Worm (Caenorhabditis elegans) whole organism, L2 larva: Measurements from ENCODE around the gene cdc-48.2.

ENCODE experiments used
- ama-1 ChIP-seq: fragments of 150-350 bp; optimal IDR thresholded peaks from 2 replicates; lab custom pipeline; 2018; ENCODE audit warnings: inconsistent platforms
- blmp-1 ChIP-seq: sonication (generic microtip); optimal IDR thresholded peaks from 2 replicates; lab custom pipeline; 2017; ENCODE audit warnings: missing genetic modification characterization, mild to moderate bottlenecking, missing compliant biosample characterization, antibody characterized with exemption, moderate library complexity; ENCODE audit not compliant: insufficient read depth
- ceh-82 ChIP-seq: fragments of 150-350 bp; optimal IDR thresholded peaks from 2 replicates; lab custom pipeline; 2014; ENCODE audit warnings: missing biosample characterization, missing genetic modification characterization
- lin-11 ChIP-seq: fragments of 150-350 bp; sonication (generic microtip); optimal IDR thresholded peaks from 2 replicates; lab custom pipeline; 2014; ENCODE audit warnings: missing biosample characterization, missing genetic modification characterization, inconsistent platforms, mixed read lengths
- lin-13 ChIP-seq: fragments of 150-350 bp; optimal IDR thresholded peaks from 2 replicates; lab custom pipeline; 2014; ENCODE audit warnings: missing biosample characterization, missing genetic modification reagents, missing genetic modification characterization
- lin-39 ChIP-seq: fragments of 150-350 bp; optimal IDR thresholded peaks from 2 replicates; lab custom pipeline; 2014; ENCODE audit warnings: missing biosample characterization, missing genetic modification reagents, missing genetic modification characterization
- mdl-1 ChIP-seq, 2 experiments: fragments of 150-350 bp in 1 of 2; sonication (generic microtip) in 1 of 2; optimal IDR thresholded peaks; 2 replicates each; lab custom pipeline; 2017; ENCODE audit warnings: missing biosample characterization in 2 of 2, missing genetic modification characterization in 2 of 2
- nhr-10 ChIP-seq: sonication (generic microtip); optimal IDR thresholded peaks from 2 replicates; lab custom pipeline; 2017; ENCODE audit warnings: missing biosample characterization, missing genetic modification characterization
- nhr-129 ChIP-seq: fragments of 150-350 bp; optimal IDR thresholded peaks from 2 replicates; lab custom pipeline; 2014; ENCODE audit warnings: missing biosample characterization, missing genetic modification characterization
- nhr-23 ChIP-seq: fragments of 150-350 bp; optimal IDR thresholded peaks from 2 replicates; lab custom pipeline; 2014; ENCODE audit warnings: missing biosample characterization, missing genetic modification reagents, missing genetic modification characterization
- nhr-237 ChIP-seq: fragments of 150-350 bp; optimal IDR thresholded peaks from 2 replicates; lab custom pipeline; 2014; ENCODE audit warnings: missing biosample characterization, missing genetic modification characterization
- zag-1 ChIP-seq: fragments of 150-350 bp; optimal IDR thresholded peaks from 2 replicates; lab custom pipeline; 2014; ENCODE audit warnings: missing biosample characterization, missing genetic modification characterization
- ztf-11 ChIP-seq: sonication (generic microtip); optimal IDR thresholded peaks from 2 replicates; lab custom pipeline; 2017; ENCODE audit warnings: missing biosample characterization, missing genetic modification characterization

DNA sequence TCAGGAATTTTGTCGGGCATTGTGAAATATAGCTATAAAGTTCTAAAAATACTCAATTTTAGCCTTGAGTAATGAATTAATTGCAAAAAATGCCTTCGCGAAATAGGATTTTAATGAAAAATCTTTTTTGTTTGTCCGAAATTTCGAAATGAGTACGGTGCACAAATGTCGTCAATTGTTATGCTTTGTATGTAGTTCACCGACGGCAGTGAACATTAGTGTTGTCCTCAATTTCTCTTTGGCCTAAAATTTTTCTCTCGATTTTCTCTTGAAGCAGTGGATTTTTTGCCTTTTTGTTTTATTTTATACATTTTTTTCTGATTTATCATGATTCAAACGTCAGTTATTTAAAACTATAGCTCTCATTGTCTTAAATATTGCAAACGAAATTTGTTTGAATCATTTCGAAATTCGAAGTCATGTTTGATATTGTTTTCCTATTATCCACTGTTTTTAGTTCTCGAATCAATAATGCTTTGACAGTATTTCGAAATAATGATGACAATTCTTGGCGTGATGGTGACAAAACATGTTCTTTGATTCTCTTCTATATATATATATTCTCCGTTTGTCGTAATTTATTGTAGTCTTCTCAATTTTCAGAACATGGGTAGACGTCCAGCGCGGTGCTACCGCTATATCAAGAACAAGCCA, 5.1 kb downstream of the cdc-48.2 start, which contains the start of the genes ints-11 and rpl-10:
- no peak for TF ChIP-seq nhr-23 (tag; lab: Kevin White, UChicago)
- TF ChIP-seq zag-1: no peak
- no peak for TF ChIP-seq mdl-1 (tag; optimal IDR thresholded peaks at IDR 0.05; lab: Kevin White, UChicago)
- no peak for TF ChIP-seq nhr-10
- TF ChIP-seq ceh-82 (tag; lab: Kevin White, UChicago): no peak
- TF ChIP-seq blmp-1 (tag; lab: Kevin White, UChicago): no peak
- no peak for TF ChIP-seq ama-1 (lab: Kevin White, UChicago)
- peak; percentile 22 for TF ChIP-seq lin-13 (GFP tag; lab: Kevin White, UChicago)
- no peak for TF ChIP-seq ztf-11 (tag; lab: Kevin White, UChicago)
- TF ChIP-seq nhr-237: no peak
- TF ChIP-seq lin-11: no peak
- TF ChIP-seq lin-39: no peak
- peak; percentile 69 for TF ChIP-seq nhr-129 (tag; lab: Kevin White, UChicago)
